Worm (Caenorhabditis elegans) whole organism, L3 larva: ENCODE measurements around the gene M163.21.

Source experiments
- aly-2 ChIP-seq: fragments of 150-350 bp; optimal IDR thresholded peaks from 2 replicates; lab custom pipeline; 2014; ENCODE audit warnings: missing biosample characterization, missing genetic modification characterization
- ceh-28 ChIP-seq: fragments of 150-350 bp; optimal IDR thresholded peaks from 2 replicates; lab custom pipeline; 2014; ENCODE audit warnings: missing biosample characterization, missing genetic modification reagents, missing genetic modification characterization
- ceh-82 ChIP-seq: fragments of 150-350 bp; optimal IDR thresholded peaks from 2 replicates; lab custom pipeline; 2014; ENCODE audit warnings: missing biosample characterization, missing genetic modification characterization
- ceh-9 ChIP-seq: sonication (generic microtip); optimal IDR thresholded peaks from 2 replicates; lab custom pipeline; 2018; ENCODE audit warnings: missing biosample characterization, missing genetic modification characterization
- daf-12 ChIP-seq: fragments of 150-350 bp; optimal IDR thresholded peaks from 2 replicates; lab custom pipeline; 2014; ENCODE audit warnings: missing biosample characterization, missing genetic modification reagents, missing genetic modification characterization
- elt-1 ChIP-seq: fragments of 150-350 bp; optimal IDR thresholded peaks from 2 replicates; lab custom pipeline; 2014; ENCODE audit warnings: missing biosample characterization, missing genetic modification characterization
- elt-2 ChIP-seq: sonication (generic microtip); optimal IDR thresholded peaks from 2 replicates; lab custom pipeline; 2016; ENCODE audit warnings: missing genetic modification reagents, mild to moderate bottlenecking, missing genetic modification characterization, missing compliant biosample characterization
- elt-3 ChIP-seq, 3 experiments: fragments of 150-350 bp in 1 of 3; sonication (generic microtip) in 2 of 3; optimal IDR thresholded peaks; 2 replicates in 2 of 3; 4 replicates in 1 of 3; lab custom pipeline; 2014 to 2017; ENCODE audit warnings: missing biosample characterization in 3 of 3, missing genetic modification characterization in 3 of 3
- eor-1 ChIP-seq, 2 experiments: fragments of 150-350 bp; optimal IDR thresholded peaks; 2 replicates each; lab custom pipeline; 2014 to 2018; ENCODE audit warnings: missing biosample characterization in 2 of 2, missing genetic modification characterization in 2 of 2
- fkh-2 ChIP-seq: fragments of 150-350 bp; optimal IDR thresholded peaks from 2 replicates; lab custom pipeline; 2014; ENCODE audit warnings: missing biosample characterization, missing genetic modification reagents, missing genetic modification characterization
- fos-1 ChIP-seq: fragments of 150-350 bp; optimal IDR thresholded peaks from 2 replicates; lab custom pipeline; 2014; ENCODE audit warnings: missing biosample characterization, missing genetic modification characterization
- jun-1 ChIP-seq: fragments of 150-350 bp; optimal IDR thresholded peaks from 2 replicates; lab custom pipeline; 2014; ENCODE audit warnings: missing biosample characterization, missing genetic modification reagents, missing genetic modification characterization
- lin-39 ChIP-seq: fragments of 150-350 bp; optimal IDR thresholded peaks from 2 replicates; lab custom pipeline; 2018; ENCODE audit warnings: missing biosample characterization, missing genetic modification reagents, missing genetic modification characterization
- lsy-12 ChIP-seq: sonication (generic microtip); optimal IDR thresholded peaks from 2 replicates; lab custom pipeline; 2016; ENCODE audit warnings: mild to moderate bottlenecking, missing genetic modification characterization, missing compliant biosample characterization
- mdl-1 ChIP-seq: fragments of 150-350 bp; optimal IDR thresholded peaks from 2 replicates; lab custom pipeline; 2014; ENCODE audit warnings: missing biosample characterization, missing genetic modification characterization
- nfya-1 ChIP-seq: sonication (generic microtip); optimal IDR thresholded peaks from 2 replicates; lab custom pipeline; 2017; ENCODE audit warnings: missing genetic modification characterization, mild to moderate bottlenecking, missing compliant biosample characterization, antibody characterized with exemption, moderate library complexity; ENCODE audit not compliant: insufficient read depth
- nhr-11 ChIP-seq: fragments of 150-350 bp; optimal IDR thresholded peaks from 2 replicates; lab custom pipeline; 2014; ENCODE audit warnings: missing biosample characterization, missing genetic modification characterization
- nhr-12 ChIP-seq: fragments of 150-350 bp; optimal IDR thresholded peaks from 2 replicates; lab custom pipeline; 2014; ENCODE audit warnings: missing biosample characterization, missing genetic modification characterization
- nhr-23 ChIP-seq: fragments of 150-350 bp; optimal IDR thresholded peaks from 2 replicates; lab custom pipeline; 2014; ENCODE audit warnings: missing biosample characterization, missing genetic modification reagents, missing genetic modification characterization
- nhr-237 ChIP-seq: fragments of 150-350 bp; optimal IDR thresholded peaks from 2 replicates; lab custom pipeline; 2014; ENCODE audit warnings: missing biosample characterization, missing genetic modification characterization
- nhr-25 ChIP-seq: sonication (generic microtip); optimal IDR thresholded peaks from 2 replicates; lab custom pipeline; 2017; ENCODE audit warnings: missing biosample characterization, missing genetic modification characterization
- nhr-43 ChIP-seq: sonication (generic microtip); optimal IDR thresholded peaks from 2 replicates; lab custom pipeline; 2016; ENCODE audit warnings: mild to moderate bottlenecking, missing genetic modification characterization, missing compliant biosample characterization; ENCODE audit not compliant: poor library complexity, severe bottlenecking
- nhr-67 ChIP-seq: fragments of 150-350 bp; optimal IDR thresholded peaks from 2 replicates; lab custom pipeline; 2014; ENCODE audit warnings: missing biosample characterization, missing genetic modification characterization
- nhr-76 ChIP-seq: fragments of 150-350 bp; sonication (generic microtip); optimal IDR thresholded peaks from 5 replicates; lab custom pipeline; 2014; ENCODE audit warnings: missing biosample characterization, missing genetic modification characterization
- nhr-77 ChIP-seq: fragments of 150-350 bp; optimal IDR thresholded peaks from 2 replicates; lab custom pipeline; 2014; ENCODE audit warnings: missing biosample characterization, missing genetic modification characterization
- pha-4 ChIP-seq: fragments of 150-350 bp; optimal IDR thresholded peaks from 2 replicates; lab custom pipeline; 2014; ENCODE audit warnings: missing biosample characterization, missing genetic modification reagents, missing genetic modification characterization
- sea-2 ChIP-seq: fragments of 150-350 bp; sonication (generic microtip); optimal IDR thresholded peaks from 4 replicates; lab custom pipeline; 2014; ENCODE audit warnings: missing biosample characterization, missing genetic modification reagents, missing genetic modification characterization
- skn-1 ChIP-seq: fragments of 150-350 bp; optimal IDR thresholded peaks from 2 replicates; lab custom pipeline; 2014; ENCODE audit warnings: missing biosample characterization, missing genetic modification characterization
- snpc-4 ChIP-seq: fragments of 150-350 bp; optimal IDR thresholded peaks from 2 replicates; lab custom pipeline; 2014; ENCODE audit warnings: missing biosample characterization, missing genetic modification characterization
- tbx-2 ChIP-seq: sonication (generic microtip); optimal IDR thresholded peaks from 2 replicates; lab custom pipeline; 2016; ENCODE audit warnings: mild to moderate bottlenecking, missing genetic modification characterization, missing compliant biosample characterization
- unc-62 ChIP-seq: fragments of 150-350 bp; sonication (generic microtip); optimal IDR thresholded peaks from 4 replicates; lab custom pipeline; 2014; ENCODE audit warnings: missing biosample characterization, missing genetic modification reagents, missing genetic modification characterization
- zag-1 ChIP-seq: fragments of 150-350 bp; optimal IDR thresholded peaks from 2 replicates; lab custom pipeline; 2014; ENCODE audit warnings: missing biosample characterization, missing genetic modification characterization
- ztf-11 ChIP-seq: fragments of 150-350 bp; optimal IDR thresholded peaks from 2 replicates; lab custom pipeline; 2014; ENCODE audit warnings: missing biosample characterization, missing genetic modification characterization

Gene M163.21

DNA sequence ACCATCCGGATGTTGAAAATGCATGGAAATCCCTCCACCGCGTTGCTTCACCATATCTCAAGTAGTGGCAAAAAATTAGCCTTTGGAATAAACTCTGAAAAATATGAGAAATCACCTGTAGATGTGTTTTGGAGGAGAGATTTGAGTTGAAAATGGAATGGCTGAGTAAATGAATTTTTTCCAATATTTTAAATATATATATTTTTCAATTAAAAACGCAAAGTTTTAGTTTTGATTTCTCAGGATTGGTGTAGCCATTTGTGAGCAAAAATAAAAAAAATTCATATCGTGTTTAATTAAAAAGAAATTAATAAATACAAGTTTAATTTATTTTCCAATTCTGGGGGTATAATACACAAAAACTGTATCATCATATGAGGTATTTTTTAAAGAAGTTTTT is 38.6 kb upstream of the M163.21 start, which contains the start of gene F23D12.1:
Gene F23D12.1 (minus strand): TSS at position 101 of the 400 bp plus-strand sequence.
- TF ChIP-seq pha-4 (tag; lab: Kevin White, UChicago) (no peak), zag-1 (tag; lab: Kevin White, UChicago) (no peak)

ce11 chrX:14430436-14430835 is 36.2 kb upstream of the M163.21 start:
- TF ChIP-seq nhr-237 (no peak), ceh-9 (tag; lab: Kevin White, UChicago) (no peak), jun-1 (tag; lab: Kevin White, UChicago) (no peak), lin-39 (tag; lab: Kevin White, UChicago) (no peak), nhr-11 (tag; lab: Kevin White, UChicago) (no peak), nhr-77 (no peak), elt-3 (tag; optimal IDR thresholded peaks at IDR 0.05; lab: Kevin White, UChicago) (no peak), unc-62 (GFP tag; lab: Kevin White, UChicago) (no peak), daf-12 (no peak)

DNA sequence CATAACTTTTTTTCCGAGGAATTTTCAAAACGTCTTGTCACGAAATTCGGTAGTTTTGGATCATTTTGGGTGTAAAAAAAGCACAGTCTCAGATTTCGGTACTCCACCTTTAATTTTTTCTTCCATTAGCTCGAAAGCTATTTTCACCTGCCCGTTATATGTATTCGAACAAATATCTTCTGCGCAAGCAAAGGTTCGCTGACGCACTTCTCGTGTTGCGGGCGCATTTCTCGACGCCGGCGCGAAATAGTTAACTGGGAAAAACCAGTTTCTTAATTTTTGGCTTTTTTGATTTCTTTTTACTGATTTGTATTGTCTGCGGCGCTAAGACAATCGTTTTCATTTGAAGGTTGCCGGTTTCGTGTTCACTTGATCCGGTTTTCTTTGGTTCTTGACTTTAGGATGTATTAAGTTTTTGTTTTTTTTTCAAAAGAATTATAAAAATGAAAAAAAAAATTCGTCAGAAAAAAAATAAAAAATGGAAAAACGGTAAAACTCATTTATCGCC is 30.9 kb upstream of the M163.21 start:
- TF ChIP-seq nhr-12 (tag; lab: Kevin White, UChicago), result no peak
- TF ChIP-seq daf-12, result no peak
- TF ChIP-seq mdl-1, result no peak
- TF ChIP-seq lsy-12 (tag; lab: Kevin White, UChicago), result no peak
- no peak for TF ChIP-seq nhr-23 (tag; lab: Kevin White, UChicago)
- no peak for TF ChIP-seq ceh-82 (tag; lab: Kevin White, UChicago)

DNA sequence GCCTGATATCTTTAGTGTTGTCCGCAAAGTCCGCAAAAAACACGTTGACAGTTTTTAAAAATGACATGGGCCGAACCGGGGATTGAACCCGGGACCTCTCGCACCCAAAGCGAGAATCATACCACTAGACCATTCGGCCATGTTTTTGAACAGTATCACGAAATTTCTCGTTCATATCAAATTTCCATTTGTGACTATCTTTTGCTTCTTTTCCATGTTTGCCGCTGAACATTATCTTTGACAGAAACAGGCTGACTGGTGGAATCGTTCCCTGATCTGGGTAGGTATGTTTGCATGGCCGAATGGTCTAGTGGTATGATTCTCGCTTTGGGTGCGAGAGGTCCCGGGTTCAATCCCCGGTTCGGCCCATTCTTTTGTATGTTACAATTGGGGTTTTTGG is 28.8 kb upstream of the M163.21 start:
- TF ChIP-seq nfya-1 (tag; lab: Kevin White, UChicago) (peak; percentile 16), nhr-43 (tag; lab: Kevin White, UChicago) (peak; percentile 59)

DNA sequence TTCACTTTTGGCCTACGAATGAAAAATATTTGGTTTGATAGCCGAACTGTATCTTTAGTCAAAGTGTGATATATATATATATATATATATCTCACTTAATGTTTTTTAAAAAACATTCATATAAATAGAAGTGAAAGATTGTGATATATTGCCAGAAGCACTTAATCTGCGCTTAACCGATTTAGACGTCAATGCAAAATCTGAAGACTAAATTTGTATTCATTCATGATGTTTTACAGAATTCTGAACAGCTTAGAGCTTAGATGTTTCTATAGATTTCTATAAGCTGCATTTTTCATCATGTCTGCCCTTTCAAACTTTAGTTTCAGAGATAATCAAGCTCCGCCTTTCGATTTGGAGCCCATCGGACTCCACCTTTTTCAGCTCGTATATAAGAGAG is 24.3 kb upstream of the M163.21 start, which contains the start of gene F23D12.3:
Gene F23D12.3 (plus strand): TSS at position 301 of the 400 bp plus-strand sequence.
- TF ChIP-seq nhr-11 (tag; lab: Kevin White, UChicago) (no peak), aly-2 (no peak), lsy-12 (tag; lab: Kevin White, UChicago) (no peak), skn-1 (tag; lab: Kevin White, UChicago) (no peak), elt-2 (tag; lab: Kevin White, UChicago) (no peak), ceh-82 (tag; lab: Kevin White, UChicago) (no peak), nhr-25 (no peak), sea-2 (GFP tag; lab: Kevin White, UChicago) (no peak), daf-12 (no peak), lin-39 (tag; lab: Kevin White, UChicago) (no peak)

DNA sequence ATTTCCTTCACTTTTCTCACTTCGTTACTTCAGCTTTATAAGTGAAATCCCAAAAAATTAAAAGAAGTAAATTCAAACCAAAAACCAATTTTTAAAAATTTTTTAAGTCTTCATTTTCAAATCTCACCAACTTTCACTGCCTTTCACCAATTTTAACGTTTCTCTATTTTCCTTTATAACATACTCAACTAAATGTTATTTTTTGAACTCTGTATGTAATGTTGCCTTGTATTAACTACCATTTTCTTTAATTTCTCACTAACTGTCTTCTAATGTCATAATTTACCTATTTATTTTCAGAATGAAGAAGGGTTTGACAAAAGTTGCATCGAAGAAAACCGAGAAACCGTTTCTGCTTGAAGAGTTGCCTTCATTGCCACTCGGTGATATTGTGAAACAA is 21.9 kb upstream of the M163.21 start, which contains the start of gene F23D12.4:
Gene F23D12.4 (plus strand): TSS at position 301 of the 400 bp plus-strand sequence.
- TF ChIP-seq nhr-77, result no peak
- TF ChIP-seq elt-1, result no peak
- no peak for TF ChIP-seq ceh-9 (tag; lab: Kevin White, UChicago)
- no peak for TF ChIP-seq eor-1 (tag; optimal IDR thresholded peaks at IDR 0.05; lab: Kevin White, UChicago)
- no peak for TF ChIP-seq zag-1 (tag; lab: Kevin White, UChicago)
- TF ChIP-seq unc-62 (GFP tag; lab: Kevin White, UChicago), result no peak
- TF ChIP-seq fos-1 (tag; lab: Kevin White, UChicago), result no peak
- TF ChIP-seq snpc-4 (tag; lab: Kevin White, UChicago), result no peak
- no peak for TF ChIP-seq nhr-23 (tag; lab: Kevin White, UChicago)
- no peak for TF ChIP-seq tbx-2 (tag; lab: Kevin White, UChicago)
- TF ChIP-seq fkh-2 (tag; lab: Kevin White, UChicago), result no peak
- TF ChIP-seq aly-2, result no peak
- TF ChIP-seq ceh-28 (tag; lab: Kevin White, UChicago), result no peak
- TF ChIP-seq ztf-11 (tag; lab: Kevin White, UChicago), result no peak
- TF ChIP-seq nhr-67 (tag; lab: Kevin White, UChicago), result no peak
- TF ChIP-seq nhr-76 (tag; lab: Kevin White, UChicago), result no peak
